Fruit fly (Drosophila melanogaster): ENCODE results near the gene cac.
A peak's percentile ranks its signal among the peaks of the same experiment; 100 is the strongest.

The cac gene

dm6 chrX:11917056-11917633 is 67.7 kb downstream of the cac start, which contains the start of gene pot:
pot (minus strand) TSS chrX:11917260.
- TF ChIP-seq cnc (optimal IDR thresholded peaks at IDR 0.05): no peak
- TF ChIP-seq tj (GFP tag; optimal IDR thresholded peaks at IDR 0.05): peak; percentile 58

- peak; percentile 35 for TF ChIP-seq bab1 (GFP tag; optimal IDR thresholded peaks at IDR 0.05)
- TF ChIP-seq CG7101 (tag; optimal IDR thresholded peaks at IDR 0.05): peak; percentile 59
- no peak for TF ChIP-seq ovo (GFP tag; optimal IDR thresholded peaks at IDR 0.05)
- no peak for TF ChIP-seq CG1620 (GFP tag; optimal IDR thresholded peaks at IDR 0.05)
- no peak for TF ChIP-seq Crg-1 (GFP tag; optimal IDR thresholded peaks at IDR 0.05)
- TF ChIP-seq CG33017 (tag; optimal IDR thresholded peaks at IDR 0.05): peak; percentile 11
- no peak for TF ChIP-seq kay (GFP tag; ENCODE audit: borderline replicate concordance)
- TF ChIP-seq toe (GFP tag; optimal IDR thresholded peaks at IDR 0.05): no peak
- TF ChIP-seq CG11617 (GFP tag; optimal IDR thresholded peaks at IDR 0.05): peak; percentile 23
- TF ChIP-seq tj (GFP tag; optimal IDR thresholded peaks at IDR 0.05): peak; percentile 45
- no peak for TF ChIP-seq Hr96 (GFP tag; optimal IDR thresholded peaks at IDR 0.05)
- no peak for TF ChIP-seq CG5204 (GFP tag; optimal IDR thresholded peaks at IDR 0.05)
- TF ChIP-seq Mnt (GFP tag; optimal IDR thresholded peaks at IDR 0.05): no peak
- TF ChIP-seq CG12768 (GFP tag; optimal IDR thresholded peaks at IDR 0.05): no peak
- TF ChIP-seq CG7045 (GFP tag; optimal IDR thresholded peaks at IDR 0.05): no peak
- peak; percentile 42 for TF ChIP-seq CG14711 (tag; optimal IDR thresholded peaks at IDR 0.05)
- TF ChIP-seq cic (GFP tag; optimal IDR thresholded peaks at IDR 0.05): no peak
- TF ChIP-seq Clk (GFP tag; optimal IDR thresholded peaks at IDR 0.05): no peak
- TF ChIP-seq pad (GFP tag; optimal IDR thresholded peaks at IDR 0.05): peak; percentile 33
- TF ChIP-seq cnc (optimal IDR thresholded peaks at IDR 0.05): no peak
Observed at dm6 chrX:11915154-11915593, 69.7 kb downstream of the cac start.

dm6 chrX:11913581-11913980 is 71.3 kb downstream of the cac start:
- TF ChIP-seq CG11617 (GFP tag; optimal IDR thresholded peaks at IDR 0.05) (no peak), pad (GFP tag; optimal IDR thresholded peaks at IDR 0.05) (no peak), Clk (GFP tag; optimal IDR thresholded peaks at IDR 0.05) (no peak), toe (GFP tag; optimal IDR thresholded peaks at IDR 0.05) (no peak), ovo (GFP tag; optimal IDR thresholded peaks at IDR 0.05) (no peak), CG7045 (GFP tag; optimal IDR thresholded peaks at IDR 0.05) (no peak), Crg-1 (GFP tag; optimal IDR thresholded peaks at IDR 0.05) (no peak), bab1 (GFP tag; optimal IDR thresholded peaks at IDR 0.05) (no peak), cic (GFP tag; optimal IDR thresholded peaks at IDR 0.05) (no peak), CG5204 (GFP tag; optimal IDR thresholded peaks at IDR 0.05) (no peak), CG7101 (tag; optimal IDR thresholded peaks at IDR 0.05) (no peak), Hr96 (GFP tag; optimal IDR thresholded peaks at IDR 0.05) (no peak), kay (GFP tag; ENCODE audit: borderline replicate concordance) (no peak), Mnt (GFP tag; optimal IDR thresholded peaks at IDR 0.05) (no peak)

dm6 chrX:11906818-11907281 is 78.0 kb downstream of the cac start, which contains the start of gene CG43156:
CG43156 (minus strand) TSS chrX:11906868.
- TF ChIP-seq tj (GFP tag; optimal IDR thresholded peaks at IDR 0.05) (peak; percentile 99), ovo (GFP tag; optimal IDR thresholded peaks at IDR 0.05) (no peak), CG5204 (GFP tag; optimal IDR thresholded peaks at IDR 0.05) (no peak)

DNA sequence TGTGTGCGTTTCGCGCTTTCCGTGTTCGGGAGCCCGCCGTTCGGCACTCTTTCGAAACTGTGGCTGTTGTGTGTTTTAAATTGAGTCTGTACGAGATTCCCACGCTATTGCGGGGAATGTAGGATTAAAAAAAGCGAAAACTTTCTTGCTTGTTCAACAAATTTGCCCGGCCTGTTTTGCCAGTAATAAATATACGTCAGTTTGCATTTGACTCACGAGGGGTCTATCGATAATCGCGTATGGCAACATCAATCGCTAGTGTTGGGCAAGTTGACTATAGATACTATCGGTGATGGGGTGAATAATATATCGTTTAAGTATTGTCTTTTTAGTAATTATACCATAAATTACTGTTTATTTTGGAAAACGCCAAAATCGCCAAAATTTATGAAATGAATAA is 79.7 kb downstream of the cac start, which contains the start of gene Upf1:
Upf1 (minus strand) TSS at position 228 of the 400 bp plus-strand sequence.
- TF ChIP-seq CG11617 (GFP tag; optimal IDR thresholded peaks at IDR 0.05) (no peak), toe (GFP tag; optimal IDR thresholded peaks at IDR 0.05) (no peak), bab1 (GFP tag; optimal IDR thresholded peaks at IDR 0.05) (peak; percentile 23), tj (GFP tag; optimal IDR thresholded peaks at IDR 0.05) (peak; percentile 56), cic (GFP tag; optimal IDR thresholded peaks at IDR 0.05) (no peak), CG7101 (tag; optimal IDR thresholded peaks at IDR 0.05) (peak; percentile 12), ovo (GFP tag; optimal IDR thresholded peaks at IDR 0.05) (no peak), CG7045 (GFP tag; optimal IDR thresholded peaks at IDR 0.05) (no peak), Mnt (GFP tag; optimal IDR thresholded peaks at IDR 0.05) (peak; percentile 35), Clk (GFP tag; optimal IDR thresholded peaks at IDR 0.05) (no peak), CG12768 (GFP tag; optimal IDR thresholded peaks at IDR 0.05) (no peak), CG14711 (tag; optimal IDR thresholded peaks at IDR 0.05) (no peak), Hr96 (GFP tag; optimal IDR thresholded peaks at IDR 0.05) (no peak), CG5204 (GFP tag; optimal IDR thresholded peaks at IDR 0.05) (no peak), CG33017 (tag; optimal IDR thresholded peaks at IDR 0.05) (no peak), cnc (optimal IDR thresholded peaks at IDR 0.05) (no peak), pad (GFP tag; optimal IDR thresholded peaks at IDR 0.05) (no peak), kay (GFP tag; ENCODE audit: borderline replicate concordance) (no peak), Crg-1 (GFP tag; optimal IDR thresholded peaks at IDR 0.05) (no peak), CG1620 (GFP tag; optimal IDR thresholded peaks at IDR 0.05) (peak; percentile 32)

- TF ChIP-seq CG12768 (GFP tag; optimal IDR thresholded peaks at IDR 0.05) (no peak), Crg-1 (GFP tag; optimal IDR thresholded peaks at IDR 0.05) (no peak), Hr96 (GFP tag; optimal IDR thresholded peaks at IDR 0.05) (no peak), kay (GFP tag; ENCODE audit: borderline replicate concordance) (no peak), CG7101 (tag; optimal IDR thresholded peaks at IDR 0.05) (no peak), pad (GFP tag; optimal IDR thresholded peaks at IDR 0.05) (no peak), cic (GFP tag; optimal IDR thresholded peaks at IDR 0.05) (no peak), toe (GFP tag; optimal IDR thresholded peaks at IDR 0.05) (no peak), CG7045 (GFP tag; optimal IDR thresholded peaks at IDR 0.05) (no peak), bab1 (GFP tag; optimal IDR thresholded peaks at IDR 0.05) (no peak)
Observed at dm6 chrX:11895141-11895540, 89.7 kb downstream of the cac start.
